Fruit fly (Drosophila melanogaster): ENCODE measurements around the gene CG17376.

- TF ChIP-seq Crg-1 (GFP tag; optimal IDR thresholded peaks at IDR 0.05) (no peak), CG1620 (GFP tag; optimal IDR thresholded peaks at IDR 0.05) (no peak), Clk (GFP tag; optimal IDR thresholded peaks at IDR 0.05) (no peak), CG14711 (tag; optimal IDR thresholded peaks at IDR 0.05) (no peak), cnc (optimal IDR thresholded peaks at IDR 0.05) (no peak), Mnt (GFP tag; optimal IDR thresholded peaks at IDR 0.05) (no peak)
These were observed 16.8 kb upstream of the CG17376 start for dm6 chr2L:6817493-6817892.
